Fruit fly (Drosophila melanogaster) whole organism: ENCODE results near the gene CG8004.

Experiments used
- CG8478 ChIP-seq: fragments of >200 bp; optimal IDR thresholded peaks from 2 replicates; lab custom pipeline; 2018; ENCODE audit warnings: inconsistent platforms
- Dll ChIP-seq: fragments of >200 bp; optimal IDR thresholded peaks from 2 replicates; lab custom pipeline; 2017
- EcR ChIP-seq, 2 experiments: fragments of >200 bp; optimal IDR thresholded peaks; 2 replicates each; lab custom pipeline; 2017; ENCODE audit warnings: missing biosample characterization in 2 of 2, missing genetic modification characterization in 2 of 2, missing genetic modification reagents in 2 of 2
- pan ChIP-seq: fragments of >200 bp; optimal IDR thresholded peaks from 2 replicates; lab custom pipeline; 2017
- psq ChIP-seq: fragments of >200 bp; optimal IDR thresholded peaks from 2 replicates; lab custom pipeline; 2017

DNA sequence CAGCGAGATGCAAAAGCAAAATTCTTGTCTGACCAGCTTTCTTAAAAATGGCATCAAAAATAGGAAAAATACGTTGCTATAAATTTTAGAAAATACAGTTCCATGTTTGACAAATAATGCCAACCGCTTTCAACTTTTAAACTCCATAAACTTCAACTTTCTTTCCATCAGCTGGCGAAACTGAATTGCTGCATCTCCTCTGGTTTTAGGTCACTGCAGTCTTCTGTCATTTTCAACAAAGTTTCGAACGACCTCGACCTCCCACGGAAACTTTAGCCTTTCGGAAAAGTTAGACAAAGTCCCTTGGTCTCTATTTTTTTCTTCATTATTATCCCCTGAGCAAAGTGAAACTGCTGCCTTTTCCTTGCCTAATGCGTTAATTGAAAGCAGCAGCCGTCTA is 27.4 kb upstream of the CG8004 start, which contains the start of gene CG42263:
- no peak for TF ChIP-seq CG8478 (lab: Kevin White, UChicago)
- TF ChIP-seq psq = no peak
- TF ChIP-seq Dll = no peak
- no peak for TF ChIP-seq EcR (GFP tag; optimal IDR thresholded peaks at IDR 0.05; lab: Kevin White, UChicago)
- no peak for TF ChIP-seq pan
